Fruit fly (Drosophila melanogaster) whole organism, embryonic: Measurements from ENCODE around the gene Hacd1.

Experiments used
- CG30020 ChIP-seq: fragments of 200-800 bp; optimal IDR thresholded peaks from 2 replicates; lab custom pipeline; 2019; ENCODE audit warnings: missing biosample characterization, mild to moderate bottlenecking, missing genetic modification characterization, moderate library complexity
- bbx ChIP-seq: fragments of 200-800 bp; sonication (Bioruptor generic); IDR thresholded peaks from 2 replicates; pipeline ENCODE4 v1.3.6; 2022; ENCODE audit warnings: missing biosample characterization, missing genetic modification characterization; ENCODE audit not compliant: partially characterized antibody

- TF ChIP-seq CG30020 (tag; lab: Kevin White, UChicago) (peak; percentile 20), bbx (0 out of 2 replicates have a peak, but pooled peaks have one; percentile 39)
These were observed 44.1 kb upstream of the Hacd1 start, which contains the start of gene CG6770 for dm6 chr2L:12045941-12046855.
